Fruit fly (Drosophila melanogaster): ENCODE data around the gene CG42779.

The CG42779 gene

dm6 chr3R:17072526-17073114 is 48.8 kb upstream of the CG42779 start, which contains the start of the genes Ns1 and mRpS11 (continued):
- TF ChIP-seq bab2 (GFP tag; optimal IDR thresholded peaks at IDR 0.05) (no peak), CG14667 (GFP tag; IDR thresholded peaks at IDR 0.05) (no peak), her (GFP tag; optimal IDR thresholded peaks at IDR 0.05) (peak; percentile 36), CG13775 (GFP tag; optimal IDR thresholded peaks at IDR 0.05) (peak; percentile 7), CG18011 (GFP tag; optimal IDR thresholded peaks at IDR 0.05) (no peak), croc (GFP tag; conservative IDR thresholded peaks at IDR 0.05) (no peak), CG2202 (tag; optimal IDR thresholded peaks at IDR 0.05) (no peak), CG6272 (GFP tag; IDR thresholded peaks at IDR 0.05) (no peak), Dip2 (GFP tag; IDR thresholded peaks at IDR 0.05) (no peak), ash1 (GFP tag; optimal IDR thresholded peaks at IDR 0.05) (no peak), kah (GFP tag; optimal IDR thresholded peaks at IDR 0.05) (peak; percentile 96), esg (GFP tag; conservative IDR thresholded peaks at IDR 0.05) (no peak), CG10462 (GFP tag; optimal IDR thresholded peaks at IDR 0.05) (no peak), kni (GFP tag; optimal IDR thresholded peaks at IDR 0.05) (no peak), jing (GFP tag; optimal IDR thresholded peaks at IDR 0.05) (no peak), fu2 (GFP tag; optimal IDR thresholded peaks at IDR 0.05) (peak; percentile 56), CG2889 (GFP tag; IDR thresholded peaks at IDR 0.05) (no peak), hbn (GFP tag; IDR thresholded peaks at IDR 0.05; ENCODE audit: partially characterized antibody) (no peak), seq (GFP tag; IDR thresholded peaks at IDR 0.05) (0 out of 2 replicates have a peak, but pooled peaks have one; percentile 15), CG12299 (tag; optimal IDR thresholded peaks at IDR 0.05) (peak; percentile 23), dysf (GFP tag; IDR thresholded peaks at IDR 0.05) (no peak), pfk (GFP tag; optimal IDR thresholded peaks at IDR 0.05) (no peak), CG3838 (GFP tag; optimal IDR thresholded peaks at IDR 0.05) (no peak), pzg (GFP tag; optimal IDR thresholded peaks at IDR 0.05) (peak; percentile 91), Hr51 (GFP tag; optimal IDR thresholded peaks at IDR 0.05) (no peak), NFAT (GFP tag; IDR thresholded peaks at IDR 0.05) (peak; percentile 69; the same call in 1 of the 2 replicates), Aef1 (GFP tag; IDR thresholded peaks at IDR 0.05) (no peak), CG12942 (GFP tag; optimal IDR thresholded peaks at IDR 0.05) (no peak), p53 (GFP tag; optimal IDR thresholded peaks at IDR 0.05) (no peak), CG2120 (GFP tag; optimal IDR thresholded peaks at IDR 0.05) (peak; percentile 60), CG11504 (tag; optimal IDR thresholded peaks at IDR 0.05) (no peak), D19A (tag; optimal IDR thresholded peaks at IDR 0.05) (peak; percentile 10), vvl (GFP tag; IDR thresholded peaks at IDR 0.05) (peak; percentile 60), dmrt99B (tag; optimal IDR thresholded peaks at IDR 0.05) (no peak), salm (tag; optimal IDR thresholded peaks at IDR 0.05) (no peak), dpn (GFP tag; optimal IDR thresholded peaks at IDR 0.05) (peak; percentile 29 to 52), bcd (GFP tag; optimal IDR thresholded peaks at IDR 0.05) (peak; percentile 14), pnt (GFP tag; optimal IDR thresholded peaks at IDR 0.05) (no peak), Fer3 (tag; optimal IDR thresholded peaks at IDR 0.05) (peak; percentile 19), CG1529 (GFP tag; optimal IDR thresholded peaks at IDR 0.05) (no peak), CG33213 (GFP tag; optimal IDR thresholded peaks at IDR 0.05) (peak; percentile 44), danr (GFP tag; IDR thresholded peaks at IDR 0.05) (no peak), Hey (tag; optimal IDR thresholded peaks at IDR 0.05) (no peak), CG17328 (GFP tag; IDR thresholded peaks at IDR 0.05) (no peak), Dll (GFP tag; IDR thresholded peaks at IDR 0.05; ENCODE audit: partially characterized antibody) (no peak), lola (GFP tag; optimal IDR thresholded peaks at IDR 0.05) (no peak), NfI (GFP tag; optimal IDR thresholded peaks at IDR 0.05) (peak; percentile 58), ken (GFP tag; IDR thresholded peaks at IDR 0.05) (no peak), psq (GFP tag; optimal IDR thresholded peaks at IDR 0.05) (no peak), CG13123 (GFP tag; optimal IDR thresholded peaks at IDR 0.05) (no peak)

All from whole organism, embryonic.